Fruit fly (Drosophila melanogaster): ENCODE data around the gene CG45064.

CG45064 gene

DNA sequence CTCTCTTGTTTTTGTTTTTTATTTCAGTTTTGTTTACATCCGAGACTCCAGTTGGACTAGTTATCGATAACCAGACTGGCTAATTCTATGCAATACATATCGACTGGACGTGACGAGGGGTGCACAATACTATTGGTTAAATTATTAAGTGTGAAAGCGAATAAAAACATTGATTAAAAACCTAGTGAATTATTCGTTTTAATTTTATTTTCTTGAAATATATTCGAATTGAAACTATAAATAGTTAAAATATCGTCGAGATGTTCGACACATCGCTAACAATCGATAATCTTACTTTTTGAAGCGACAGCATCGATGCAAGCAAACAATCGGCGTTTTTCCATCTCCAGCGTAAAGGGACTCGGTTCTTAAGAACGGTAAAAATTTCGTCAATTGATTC is 43.3 kb downstream of the CG45064 start, which contains the start of the genes CG32590 and Flo2 (continued):
- peak; percentile 3 for TF ChIP-seq CG17802 (tag; optimal IDR thresholded peaks at IDR 0.05)
- peak; percentile 18; the same call in 1 of the 2 replicates for TF ChIP-seq Lim3 (GFP tag; IDR thresholded peaks at IDR 0.05)
- TF ChIP-seq CG5245 (GFP tag; optimal IDR thresholded peaks at IDR 0.05) = peak; percentile 48
- peak; percentile 85 for TF ChIP-seq mam (GFP tag; optimal IDR thresholded peaks at IDR 0.05)
- TF ChIP-seq Nf-YB (GFP tag; optimal IDR thresholded peaks at IDR 0.05) = no peak
- TF ChIP-seq slp2 (GFP tag; optimal IDR thresholded peaks at IDR 0.05) = peak; percentile 52
- TF ChIP-seq CG12155 (GFP tag; optimal IDR thresholded peaks at IDR 0.05) = peak; percentile 66
- TF ChIP-seq Adf1 (GFP tag; IDR thresholded peaks at IDR 0.05) = peak; percentile 64
- TF ChIP-seq crp (GFP tag; optimal IDR thresholded peaks at IDR 0.05) = peak in 1 of 2 experiments; percentile 1
- peak; percentile 79 to 81 for TF ChIP-seq dpn (GFP tag; optimal IDR thresholded peaks at IDR 0.05)
- TF ChIP-seq CG14667 (GFP tag; IDR thresholded peaks at IDR 0.05) = peak; percentile 72
- no peak for TF ChIP-seq eyg (GFP tag; optimal IDR thresholded peaks at IDR 0.05)
- TF ChIP-seq Ptx1 (GFP tag; IDR thresholded peaks at IDR 0.05) = peak; percentile 84
- peak; percentile 30 for TF ChIP-seq CG7556 (GFP tag; optimal IDR thresholded peaks at IDR 0.05)
- peak; percentile 90 for TF ChIP-seq vvl (GFP tag; IDR thresholded peaks at IDR 0.05)
- peak; percentile 80 for TF ChIP-seq CG2712 (tag; optimal IDR thresholded peaks at IDR 0.05)
- peak; percentile 69 for TF ChIP-seq gro (GFP tag; optimal IDR thresholded peaks at IDR 0.05)
- TF ChIP-seq sima (GFP tag; optimal IDR thresholded peaks at IDR 0.05) = no peak
- peak; percentile 50 for TF ChIP-seq CG4820 (GFP tag; optimal IDR thresholded peaks at IDR 0.05)
- peak; percentile 78 for TF ChIP-seq CG8290 (GFP tag; optimal IDR thresholded peaks at IDR 0.05)
- peak; percentile 54 to 78 for TF ChIP-seq CG8290 (tag; optimal IDR thresholded peaks at IDR 0.05)
- TF ChIP-seq pnt (GFP tag; optimal IDR thresholded peaks at IDR 0.05) = peak; percentile 57
- peak; percentile 60 for TF ChIP-seq CG2678 (tag; optimal IDR thresholded peaks at IDR 0.05)
- TF ChIP-seq CG2199 (GFP tag; IDR thresholded peaks at IDR 0.05) = peak; percentile 40; the same call in 1 of the 3 replicates
- peak; percentile 70 for TF ChIP-seq CG13894 (tag; optimal IDR thresholded peaks at IDR 0.05)
- TF ChIP-seq fd3F (GFP tag; optimal IDR thresholded peaks at IDR 0.05) = peak; percentile 64
- TF ChIP-seq HLH4C (GFP tag; IDR thresholded peaks at IDR 0.05; ENCODE audit: partially characterized antibody) = peak; percentile 99
- TF ChIP-seq Six4 (GFP tag; optimal IDR thresholded peaks at IDR 0.05) = peak; percentile 63
- TF ChIP-seq tgo (GFP tag; IDR thresholded peaks at IDR 0.05) = peak; percentile 83
- peak; percentile 84 for TF ChIP-seq sisA (GFP tag; IDR thresholded peaks at IDR 0.05)
- peak; percentile 69 for TF ChIP-seq CG10366 (GFP tag; IDR thresholded peaks at IDR 0.05)
- peak; percentile 76 for TF ChIP-seq Dip3 (GFP tag; optimal IDR thresholded peaks at IDR 0.05)
- TF ChIP-seq CG5953 (GFP tag; IDR thresholded peaks at IDR 0.05) = peak; percentile 41; the same call in 1 of the 2 replicates
- TF ChIP-seq slou (GFP tag; optimal IDR thresholded peaks at IDR 0.05) = peak; percentile 56
- peak; percentile 79 for TF ChIP-seq ind (GFP tag; optimal IDR thresholded peaks at IDR 0.05)
- TF ChIP-seq jigr1 (GFP tag; IDR thresholded peaks at IDR 0.05) = peak; percentile 18; the same call in 1 of the 3 replicates
- peak; percentile 75 for TF ChIP-seq CG13424 (tag; optimal IDR thresholded peaks at IDR 0.05)
- peak; percentile 66; the same call in 1 of the 2 replicates for TF ChIP-seq ap (GFP tag; IDR thresholded peaks at IDR 0.05)
- TF ChIP-seq Jarid2 (GFP tag; optimal IDR thresholded peaks at IDR 0.05) = no peak
- TF ChIP-seq Vsx1 (GFP tag; optimal IDR thresholded peaks at IDR 0.05) = peak; percentile 72
- peak; percentile 72 for TF ChIP-seq maf-S (GFP tag; optimal IDR thresholded peaks at IDR 0.05)
- peak; percentile 62; the same call in 1 of the 2 replicates for TF ChIP-seq stc (GFP tag; IDR thresholded peaks at IDR 0.05)
- TF ChIP-seq dimm (GFP tag; IDR thresholded peaks at IDR 0.05) = 0 out of 2 replicates have a peak, but pooled peaks have one; percentile 5
- peak; percentile 25; the same call in 1 of the 2 replicates for TF ChIP-seq Gsc (GFP tag; IDR thresholded peaks at IDR 0.05)
- 0 out of 2 replicates have a peak, but pooled peaks have one; percentile 22 for TF ChIP-seq Doc2 (GFP tag; IDR thresholded peaks at IDR 0.05)
- peak; percentile 94 for TF ChIP-seq Dbx (GFP tag; IDR thresholded peaks at IDR 0.05)
- peak; percentile 62 for TF ChIP-seq CG10147 (GFP tag; optimal IDR thresholded peaks at IDR 0.05)
- TF ChIP-seq CG3065 (GFP tag; optimal IDR thresholded peaks at IDR 0.05) = peak; percentile 37
- TF ChIP-seq vfl (GFP tag; optimal IDR thresholded peaks at IDR 0.05) = peak; percentile 64
- TF ChIP-seq CG11398 (GFP tag; optimal IDR thresholded peaks at IDR 0.05) = peak; percentile 40
- TF ChIP-seq CG4404 (GFP tag; IDR thresholded peaks at IDR 0.05) = peak; percentile 78
- no peak for TF ChIP-seq grn (GFP tag; optimal IDR thresholded peaks at IDR 0.05)
